Worm (Caenorhabditis elegans) whole organism, late embryonic: ENCODE measurements around the gene F20D6.9.

Experiments
- C08G9.2 ChIP-seq: sonication (generic microtip); optimal IDR thresholded peaks from 2 replicates; lab custom pipeline; 2016; ENCODE audit warnings: mild to moderate bottlenecking, missing genetic modification characterization, moderate library complexity, missing compliant biosample characterization
- C38D4.7 ChIP-seq: fragments of 200-800 bp; sonication (Bioruptor generic); optimal IDR thresholded peaks from 2 replicates; lab custom pipeline; 2018; ENCODE audit warnings: mild to moderate bottlenecking, missing genetic modification characterization, moderate library complexity, missing compliant biosample characterization
- K02D7.2 ChIP-seq: sonication (generic microtip); optimal IDR thresholded peaks from 2 replicates; lab custom pipeline; 2017; ENCODE audit warnings: mild to moderate bottlenecking, missing genetic modification characterization, missing compliant biosample characterization
- Y22D7AL.16 ChIP-seq: sonication (generic microtip); optimal IDR thresholded peaks from 2 replicates; lab custom pipeline; 2016; ENCODE audit warnings: missing genetic modification characterization, missing compliant biosample characterization
- ceh-18 ChIP-seq: sonication (generic microtip); optimal IDR thresholded peaks from 2 replicates; lab custom pipeline; 2016; ENCODE audit warnings: missing genetic modification characterization, missing compliant biosample characterization
- ceh-19 ChIP-seq: fragments of 200-800 bp; sonication (Bioruptor generic); optimal IDR thresholded peaks from 2 replicates; lab custom pipeline; 2018; ENCODE audit warnings: mild to moderate bottlenecking, missing genetic modification characterization, missing compliant biosample characterization
- ceh-22 ChIP-seq: sonication (generic microtip); optimal IDR thresholded peaks from 2 replicates; lab custom pipeline; 2017; ENCODE audit warnings: missing biosample characterization, missing genetic modification characterization
- ceh-24 ChIP-seq: sonication (generic microtip); optimal IDR thresholded peaks from 2 replicates; lab custom pipeline; 2016; ENCODE audit warnings: mild to moderate bottlenecking, missing genetic modification characterization, missing compliant biosample characterization
- ceh-34 ChIP-seq: sonication (generic microtip); optimal IDR thresholded peaks from 2 replicates; lab custom pipeline; 2016; ENCODE audit warnings: mild to moderate bottlenecking, missing genetic modification characterization, missing compliant biosample characterization
- ceh-45 ChIP-seq: fragments of 200-800 bp; sonication (Bioruptor generic); IDR thresholded peaks from 2 replicates; pipeline ENCODE4 v1.3.6; 2022; ENCODE audit warnings: missing genetic modification reagents, missing genetic modification characterization, missing compliant biosample characterization
- ceh-48 ChIP-seq: sonication (generic microtip); optimal IDR thresholded peaks from 2 replicates; lab custom pipeline; 2016; ENCODE audit warnings: missing genetic modification characterization, inconsistent platforms, missing compliant biosample characterization
- ceh-6 ChIP-seq: fragments of 200-800 bp; sonication (Bioruptor generic); optimal IDR thresholded peaks from 2 replicates; lab custom pipeline; 2018; ENCODE audit warnings: mild to moderate bottlenecking, missing genetic modification characterization, missing compliant biosample characterization
- dmd-4 ChIP-seq: sonication (generic microtip); optimal IDR thresholded peaks from 2 replicates; lab custom pipeline; 2016; ENCODE audit warnings: borderline replicate concordance, missing genetic modification characterization, missing compliant biosample characterization
- elt-2 ChIP-seq: sonication (generic microtip); optimal IDR thresholded peaks from 2 replicates; lab custom pipeline; 2016; ENCODE audit warnings: missing genetic modification reagents, missing genetic modification characterization, missing compliant biosample characterization
- elt-4 ChIP-seq: sonication (generic microtip); optimal IDR thresholded peaks from 2 replicates; lab custom pipeline; 2016; ENCODE audit warnings: missing genetic modification characterization, missing compliant biosample characterization
- fkh-6 ChIP-seq: sonication (generic microtip); optimal IDR thresholded peaks from 2 replicates; lab custom pipeline; 2016; ENCODE audit warnings: missing genetic modification characterization, missing compliant biosample characterization
- gmeb-2 ChIP-seq: sonication (generic microtip); optimal IDR thresholded peaks from 2 replicates; lab custom pipeline; 2016; ENCODE audit warnings: missing genetic modification characterization, inconsistent platforms, missing compliant biosample characterization
- hlh-13 ChIP-seq: fragments of 200-800 bp; sonication (Bioruptor generic); optimal IDR thresholded peaks from 2 replicates; lab custom pipeline; 2018; ENCODE audit warnings: mild to moderate bottlenecking, missing genetic modification characterization, missing compliant biosample characterization
- hlh-15 ChIP-seq: sonication (generic microtip); optimal IDR thresholded peaks from 2 replicates; lab custom pipeline; 2016; ENCODE audit warnings: missing genetic modification characterization, missing compliant biosample characterization
- hlh-6 ChIP-seq: sonication (generic microtip); optimal IDR thresholded peaks from 2 replicates; lab custom pipeline; 2016; ENCODE audit warnings: missing genotype, missing genetic modification characterization, missing compliant biosample characterization
- lim-6 ChIP-seq: sonication (generic microtip); optimal IDR thresholded peaks from 2 replicates; lab custom pipeline; 2016; ENCODE audit warnings: missing genetic modification characterization, missing compliant biosample characterization
- madf-2 ChIP-seq: sonication (generic microtip); optimal IDR thresholded peaks from 2 replicates; lab custom pipeline; 2017; ENCODE audit warnings: missing genetic modification characterization, missing compliant biosample characterization
- mec-3 ChIP-seq: sonication (generic microtip); optimal IDR thresholded peaks from 2 replicates; lab custom pipeline; 2016; ENCODE audit warnings: borderline replicate concordance, missing genetic modification characterization, missing compliant biosample characterization
- nhr-232 ChIP-seq: sonication (generic microtip); optimal IDR thresholded peaks from 2 replicates; lab custom pipeline; 2016; ENCODE audit warnings: missing genetic modification characterization, missing compliant biosample characterization
- pag-3 ChIP-seq: sonication (generic microtip); optimal IDR thresholded peaks from 2 replicates; lab custom pipeline; 2016; ENCODE audit warnings: missing compliant biosample characterization, missing genetic modification characterization, borderline replicate concordance
- pha-4 ChIP-seq: fragments of 150-350 bp; optimal IDR thresholded peaks from 2 replicates; lab custom pipeline; 2018; ENCODE audit warnings: missing biosample characterization, missing genetic modification reagents, missing genetic modification characterization
- ref-2 ChIP-seq: sonication (generic microtip); optimal IDR thresholded peaks from 2 replicates; lab custom pipeline; 2016; ENCODE audit warnings: missing genetic modification characterization, missing compliant biosample characterization
- sox-4 ChIP-seq: sonication (generic microtip); optimal IDR thresholded peaks from 2 replicates; lab custom pipeline; 2017; ENCODE audit warnings: mild to moderate bottlenecking, missing genetic modification characterization, inconsistent platforms, missing compliant biosample characterization
- unc-3 ChIP-seq, 2 experiments: fragments of 200-800 bp in 1 of 2; sonication (Bioruptor generic) in 1 of 2; sonication (generic microtip) in 1 of 2; conservative IDR thresholded peaks in 1 of 2; optimal IDR thresholded peaks in 1 of 2; 2 replicates each; pipeline versions ENCODE4 v1.3.6 to Lab custom; 2016 to 2022; ENCODE audit warnings: missing compliant biosample characterization in 2 of 2, missing genetic modification characterization in 2 of 2, missing genetic modification reagents in 1 of 2
- unc-42 ChIP-seq: sonication (generic microtip); optimal IDR thresholded peaks from 2 replicates; lab custom pipeline; 2016; ENCODE audit warnings: missing genotype, missing genetic modification characterization, missing compliant biosample characterization

F20D6.9 gene

DNA sequence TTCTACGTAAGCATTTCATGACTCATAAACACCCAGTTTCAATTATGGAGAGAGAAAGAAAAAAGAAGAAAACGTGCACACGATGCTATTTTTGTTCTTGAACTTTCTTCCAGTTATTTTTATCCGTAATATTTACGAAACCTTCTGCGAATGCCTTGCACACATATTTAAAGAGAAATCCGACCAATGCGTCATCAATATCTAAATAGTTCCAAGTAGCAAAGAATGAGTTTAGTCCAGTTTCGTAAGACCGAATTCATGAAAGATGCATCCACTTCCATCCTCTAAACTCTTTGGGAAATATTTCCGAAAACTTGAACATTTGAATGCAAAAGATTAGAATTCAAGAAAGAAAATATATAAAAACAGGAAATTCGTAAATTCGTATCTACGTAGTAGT is 8.1 kb downstream of the F20D6.9 start:
- TF ChIP-seq ceh-19 (GFP tag; lab: Kevin White, UChicago) (no peak), sox-4 (no peak), nhr-232 (tag; lab: Kevin White, UChicago) (no peak), ceh-45 (GFP tag; lab: Robert Waterston, UW) (no peak), ref-2 (tag; lab: Kevin White, UChicago) (no peak), dmd-4 (tag; lab: Kevin White, UChicago) (no peak), ceh-24 (tag; lab: Kevin White, UChicago) (no peak), ceh-34 (tag; lab: Kevin White, UChicago) (no peak), mec-3 (tag; lab: Kevin White, UChicago) (no peak), fkh-6 (tag; lab: Kevin White, UChicago) (no peak)
- TF ChIP-seq, all 69 proteins: peak for 0

ce11 chrV:8168219-8168962 is 8.9 kb downstream of the F20D6.9 start, which contains the start of gene F20D6.8:
Gene F20D6.8, minus strand, starts transcription at chrV:8168269.
- peak; percentile 31 for TF ChIP-seq unc-42
- no peak for TF ChIP-seq ceh-19 (GFP tag; lab: Kevin White, UChicago)

DNA sequence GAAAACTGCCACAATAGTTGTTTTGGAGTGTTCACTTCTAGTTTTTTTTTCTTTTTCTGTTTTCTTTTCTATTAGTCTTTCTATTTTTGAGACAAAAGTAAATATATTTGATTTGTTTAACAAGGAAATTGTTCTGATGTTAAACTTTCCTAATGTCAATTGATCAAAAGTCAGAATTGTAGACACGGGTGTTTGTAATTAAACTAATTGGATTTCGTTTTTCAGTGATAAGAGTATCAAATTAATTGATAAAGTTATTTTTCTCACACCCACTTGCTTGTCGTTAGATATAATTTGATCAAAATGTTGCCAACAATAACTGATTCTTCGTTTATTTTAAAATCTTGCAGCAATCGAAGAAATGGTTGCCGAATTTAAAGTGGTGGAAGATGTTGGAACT is 14.1 kb downstream of the F20D6.9 start:
- TF ChIP-seq pag-3 (tag; lab: Kevin White, UChicago) (no peak), elt-4 (tag; lab: Kevin White, UChicago) (no peak), C38D4.7 (no peak)

ce11 chrV:8161699-8162098 is 15.6 kb downstream of the F20D6.9 start, which contains the start of gene F20D6.5:
Gene F20D6.5, plus strand, starts transcription at chrV:8161957.
- TF ChIP-seq pha-4 (tag; lab: Kevin White, UChicago) (no peak), elt-2 (tag; lab: Kevin White, UChicago) (peak; percentile 28)

- TF ChIP-seq Y22D7AL.16 (no peak), hlh-15 (no peak), ceh-22 (tag; lab: Kevin White, UChicago) (no peak), hlh-13 (GFP tag; lab: Kevin White, UChicago) (no peak), ceh-6 (GFP tag; lab: Kevin White, UChicago) (no peak), lim-6 (tag; lab: Kevin White, UChicago) (no peak), K02D7.2 (tag; lab: Kevin White, UChicago) (no peak), mec-3 (tag; lab: Kevin White, UChicago) (no peak), hlh-6 (tag; lab: Kevin White, UChicago) (no peak), gmeb-2 (tag; lab: Kevin White, UChicago) (no peak), C08G9.2 (no peak), ceh-18 (no peak), ceh-48 (tag; lab: Kevin White, UChicago) (no peak), unc-3 (GFP tag; conservative IDR thresholded peaks at IDR 0.05; lab: Robert Waterston, UW) (no peak), unc-3 (tag; optimal IDR thresholded peaks at IDR 0.05; lab: Kevin White, UChicago) (no peak)
These were observed 17.6 kb downstream of the F20D6.9 start, which contains the start of gene F20D6.6 for ce11 chrV:8159629-8160028. Gene F20D6.6, plus strand, starts transcription at chrV:8159929.

DNA sequence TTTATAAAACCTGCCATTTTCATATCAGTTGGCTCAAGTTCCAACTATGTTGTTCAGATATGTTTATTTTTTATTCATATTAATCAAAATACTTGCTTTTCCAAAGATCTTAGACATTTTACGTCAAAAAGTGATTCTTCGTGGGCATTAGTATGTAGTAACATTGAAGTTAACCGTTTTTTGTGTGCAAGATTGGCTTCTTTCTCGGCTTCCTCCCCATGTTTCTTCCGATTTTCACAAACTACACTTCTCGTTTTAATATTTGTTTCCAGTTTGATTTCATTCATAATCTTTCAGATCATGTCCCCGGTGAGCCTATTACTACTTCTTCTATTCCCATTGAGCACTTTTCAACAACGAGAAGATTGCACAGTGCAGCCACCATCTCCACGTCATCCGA is 19.8 kb downstream of the F20D6.9 start, which contains the start of gene sul-2:
Gene sul-2, plus strand, starts transcription at position 301 of the 400 bp plus-strand sequence.
- no peak for TF ChIP-seq madf-2 (tag; lab: Kevin White, UChicago)
- TF ChIP-seq unc-42, result no peak
